Worm (Caenorhabditis elegans) whole organism, L4/young adult: ENCODE measurements around the gene C16D9.6.

ENCODE experiments used
- dao-5 ChIP-seq: sonication (generic microtip); optimal IDR thresholded peaks from 2 replicates; lab custom pipeline; 2016; ENCODE audit warnings: missing genotype, missing genetic modification characterization, moderate library complexity, missing compliant biosample characterization
- him-1 ChIP-seq: sonication (generic microtip); optimal IDR thresholded peaks from 2 replicates; lab custom pipeline; 2016; ENCODE audit warnings: missing genotype, missing genetic modification reagents, missing genetic modification characterization, missing compliant biosample characterization

DNA sequence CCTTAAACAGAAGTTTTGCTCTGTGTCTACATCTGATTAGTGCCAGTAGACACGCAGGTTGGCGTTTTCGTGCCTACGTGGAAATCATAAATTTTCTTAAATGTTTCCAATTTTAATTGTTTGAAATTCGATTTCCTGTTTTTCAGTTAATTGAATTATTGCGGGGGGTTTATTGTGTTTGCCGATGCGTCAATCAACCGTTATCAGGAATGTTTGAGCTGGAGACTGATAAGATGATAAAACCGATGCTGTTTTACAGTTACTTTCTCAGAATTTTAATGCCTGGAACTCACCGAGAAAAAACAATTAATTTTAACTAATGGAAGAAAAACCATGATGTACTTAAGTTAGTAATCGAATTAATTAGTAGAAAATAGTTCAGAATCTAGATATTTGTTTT, 33.0 kb downstream of the C16D9.6 start:
- TF ChIP-seq him-1 (tag; lab: Kevin White, UChicago): no peak
- no peak for TF ChIP-seq dao-5 (tag; lab: Kevin White, UChicago)
